Fruit fly (Drosophila melanogaster) whole organism, embryonic: ENCODE measurements around the gene BuGZ.
A peak's percentile ranks its signal among the peaks of the same experiment; 100 is the strongest.

ENCODE experiments used
- Aef1 ChIP-seq: fragments of 200-800 bp; sonication (Bioruptor generic); IDR thresholded peaks from 3 replicates; pipeline ENCODE4 v1.3.6; 2022; ENCODE audit warnings: missing biosample characterization, missing genetic modification characterization
- B-H2 ChIP-seq: fragments of 200-800 bp; sonication (Bioruptor generic); optimal IDR thresholded peaks from 2 replicates; lab custom pipeline; 2018; ENCODE audit warnings: missing biosample characterization, mild to moderate bottlenecking, missing genetic modification characterization
- CG10366 ChIP-seq: fragments of 200-800 bp; sonication (Bioruptor generic); IDR thresholded peaks from 2 replicates; pipeline ENCODE4 v1.3.6; 2022; ENCODE audit warnings: missing biosample characterization, missing genetic modification characterization
- CG11085 ChIP-seq: fragments of 200-800 bp; sonication (Bioruptor generic); IDR thresholded peaks from 2 replicates; pipeline ENCODE4 v1.3.6; 2022; ENCODE audit warnings: missing biosample characterization, missing genetic modification characterization
- CG12219 ChIP-seq: fragments of 200-800 bp; sonication (Bioruptor generic); optimal IDR thresholded peaks from 3 replicates; lab custom pipeline; 2018; ENCODE audit warnings: missing biosample characterization, mild to moderate bottlenecking, missing genetic modification characterization
- CG14667 ChIP-seq: fragments of 200-800 bp; sonication (Bioruptor generic); IDR thresholded peaks from 2 replicates; pipeline ENCODE4 v1.3.6; 2022; ENCODE audit warnings: missing biosample characterization, missing genetic modification characterization
- CG16863 ChIP-seq: fragments of 200-800 bp; sonication (Bioruptor generic); optimal IDR thresholded peaks from 3 replicates; lab custom pipeline; 2016; ENCODE audit warnings: missing biosample characterization, missing genetic modification characterization
- CG17186 ChIP-seq: fragments of 200-800 bp; sonication (Bioruptor generic); optimal IDR thresholded peaks from 3 replicates; lab custom pipeline; 2017; ENCODE audit warnings: missing biosample characterization, missing genetic modification reagents, missing genetic modification characterization
- CG17385 ChIP-seq: fragments of 200-800 bp; sonication (Bioruptor generic); optimal IDR thresholded peaks from 3 replicates; lab custom pipeline; 2018; ENCODE audit warnings: missing biosample characterization, mild to moderate bottlenecking, missing genetic modification characterization
- CG18262 ChIP-seq: fragments of 200-800 bp; optimal IDR thresholded peaks from 3 replicates; lab custom pipeline; 2019; ENCODE audit warnings: missing biosample characterization, mild to moderate bottlenecking, missing genetic modification characterization, moderate library complexity
- CG2889 ChIP-seq: fragments of 200-800 bp; sonication (Bioruptor generic); IDR thresholded peaks from 3 replicates; pipeline ENCODE4 v1.3.6; 2022; ENCODE audit warnings: missing biosample characterization, missing genetic modification characterization
- CG31365 ChIP-seq: fragments of 200-800 bp; sonication (Bioruptor generic); optimal IDR thresholded peaks from 2 replicates; lab custom pipeline; 2018; ENCODE audit warnings: missing biosample characterization, mild to moderate bottlenecking, missing genetic modification characterization
- CG33557 ChIP-seq: fragments of 200-800 bp; sonication (Bioruptor generic); optimal IDR thresholded peaks from 2 replicates; lab custom pipeline; 2019; ENCODE audit warnings: missing biosample characterization, mild to moderate bottlenecking, missing genetic modification characterization, moderate library complexity
- CG3407 ChIP-seq: fragments of 200-800 bp; sonication (Bioruptor generic); optimal IDR thresholded peaks from 2 replicates; lab custom pipeline; 2018; ENCODE audit warnings: missing biosample characterization, mild to moderate bottlenecking, missing genetic modification characterization
- CG4360 ChIP-seq: fragments of 200-800 bp; sonication (Bioruptor generic); IDR thresholded peaks from 2 replicates; pipeline ENCODE4 v1.3.6; 2022; ENCODE audit warnings: missing biosample characterization, missing genetic modification characterization
- CG6254 ChIP-seq: fragments of 200-800 bp; sonication (Bioruptor generic); optimal IDR thresholded peaks from 3 replicates; lab custom pipeline; 2017; ENCODE audit warnings: mild to moderate bottlenecking, missing biosample characterization, missing genetic modification reagents, missing genetic modification characterization
- CG6654 ChIP-seq: fragments of 200-800 bp; sonication (Bioruptor generic); optimal IDR thresholded peaks from 2 replicates; lab custom pipeline; 2017; ENCODE audit warnings: missing biosample characterization, mild to moderate bottlenecking, missing genetic modification characterization
- CG6765 ChIP-seq: fragments of 200-800 bp; sonication (Bioruptor generic); optimal IDR thresholded peaks from 3 replicates; lab custom pipeline; 2017; ENCODE audit warnings: missing biosample characterization, mild to moderate bottlenecking, missing genetic modification characterization
- CG6791 ChIP-seq: fragments of 200-800 bp; sonication (Bioruptor generic); IDR thresholded peaks from 3 replicates; pipeline ENCODE4 v1.3.6; 2022; ENCODE audit warnings: missing biosample characterization, missing genetic modification characterization; ENCODE audit not compliant: partially characterized antibody
- CG7271 ChIP-seq: fragments of 200-800 bp; sonication (Bioruptor generic); optimal IDR thresholded peaks from 2 replicates; lab custom pipeline; 2018; ENCODE audit warnings: missing biosample characterization, mild to moderate bottlenecking, missing genetic modification characterization, moderate library complexity
- Dll ChIP-seq: fragments of 200-800 bp; sonication (Bioruptor generic); IDR thresholded peaks from 4 replicates; pipeline ENCODE4 v1.3.6; 2022; ENCODE audit warnings: missing biosample characterization, missing genetic modification characterization; ENCODE audit not compliant: partially characterized antibody
- E2f2 ChIP-seq: fragments of 200-800 bp; sonication (Bioruptor generic); IDR thresholded peaks from 2 replicates; pipeline ENCODE4 v1.3.6; 2022; ENCODE audit warnings: missing biosample characterization, missing genetic modification characterization
- HHEX ChIP-seq: fragments of 200-800 bp; sonication (Bioruptor generic); optimal IDR thresholded peaks from 3 replicates; lab custom pipeline; 2017; ENCODE audit warnings: missing biosample characterization, mild to moderate bottlenecking, missing genetic modification characterization, missing genetic modification reagents
- HLH54F ChIP-seq: fragments of 200-800 bp; sonication (Bioruptor generic); optimal IDR thresholded peaks from 3 replicates; lab custom pipeline; 2016; ENCODE audit warnings: missing biosample characterization, missing genetic modification characterization
- Hey ChIP-seq: fragments of 200-800 bp; sonication (Bioruptor generic); optimal IDR thresholded peaks from 3 replicates; lab custom pipeline; 2018; ENCODE audit warnings: missing biosample characterization, mild to moderate bottlenecking, missing genetic modification characterization
- Mad ChIP-seq: fragments of 200-800 bp; sonication (Bioruptor generic); optimal IDR thresholded peaks from 2 replicates; lab custom pipeline; 2016; ENCODE audit warnings: missing biosample characterization, missing genetic modification characterization
- Max ChIP-seq: fragments of 200-800 bp; sonication (Bioruptor generic); optimal IDR thresholded peaks from 2 replicates; lab custom pipeline; 2016; ENCODE audit warnings: missing biosample characterization, mild to moderate bottlenecking, missing genetic modification characterization
- Nf-YA ChIP-seq: fragments of 200-800 bp; sonication (Bioruptor generic); IDR thresholded peaks from 2 replicates; pipeline ENCODE4 v1.3.6; 2022; ENCODE audit warnings: missing biosample characterization, missing genetic modification characterization
- Opbp ChIP-seq: fragments of 200-800 bp; sonication (Bioruptor generic); IDR thresholded peaks from 3 replicates; pipeline ENCODE4 v1.3.6; 2022; ENCODE audit warnings: missing biosample characterization, missing genetic modification characterization; ENCODE audit not compliant: partially characterized antibody
- Spps ChIP-seq: fragments of 200-800 bp; sonication (Bioruptor generic); optimal IDR thresholded peaks from 2 replicates; lab custom pipeline; 2018; ENCODE audit warnings: missing biosample characterization, mild to moderate bottlenecking, missing genetic modification characterization
- Sry-β ChIP-seq: fragments of 200-800 bp; sonication (Bioruptor generic); optimal IDR thresholded peaks from 2 replicates; lab custom pipeline; 2018; ENCODE audit warnings: missing biosample characterization, mild to moderate bottlenecking, missing genetic modification characterization, moderate library complexity
- bab2 ChIP-seq: fragments of 200-800 bp; sonication (Bioruptor generic); optimal IDR thresholded peaks from 2 replicates; lab custom pipeline; 2016; ENCODE audit warnings: missing biosample characterization, missing genetic modification characterization
- crol ChIP-seq: fragments of 200-800 bp; sonication (Bioruptor generic); IDR thresholded peaks from 2 replicates; pipeline ENCODE4 v1.3.6; 2022; ENCODE audit warnings: missing biosample characterization, missing genetic modification characterization
- danr ChIP-seq: fragments of 200-800 bp; sonication (Bioruptor generic); IDR thresholded peaks from 2 replicates; pipeline ENCODE4 v1.3.6; 2022; ENCODE audit warnings: missing biosample characterization, missing genetic modification characterization
- dpn ChIP-seq, 2 experiments: fragments of 200-800 bp; sonication (Bioruptor generic); optimal IDR thresholded peaks; 3 replicates each; lab custom pipeline; 2016; ENCODE audit warnings: missing biosample characterization in 2 of 2, missing genetic modification characterization in 2 of 2
- esg ChIP-seq: fragments of 200-800 bp; sonication (Bioruptor generic); conservative IDR thresholded peaks from 2 replicates; pipeline ENCODE4 v1.3.6; 2022; ENCODE audit warnings: missing biosample characterization, missing genetic modification characterization
- ftz-f1 ChIP-seq: fragments of 200-800 bp; sonication (Bioruptor generic); optimal IDR thresholded peaks from 2 replicates; lab custom pipeline; 2016; ENCODE audit warnings: missing biosample characterization, missing genetic modification characterization
- gcm ChIP-seq: fragments of 200-800 bp; sonication (Bioruptor generic); optimal IDR thresholded peaks from 2 replicates; lab custom pipeline; 2019; ENCODE audit warnings: missing biosample characterization, mild to moderate bottlenecking, missing genetic modification characterization, moderate library complexity
- gfzf ChIP-seq: fragments of 200-800 bp; sonication (Bioruptor generic); optimal IDR thresholded peaks from 2 replicates; lab custom pipeline; 2016; ENCODE audit warnings: missing biosample characterization, mild to moderate bottlenecking, missing genetic modification characterization, moderate library complexity
- otp ChIP-seq: fragments of 200-800 bp; sonication (Bioruptor generic); IDR thresholded peaks from 3 replicates; pipeline ENCODE4, ENCODE4 v1.3.6; 2022; ENCODE audit warnings: missing biosample characterization, missing genetic modification characterization
- pan ChIP-seq, 4 experiments: fragments of >200 bp in 3 of 4; fragments of 200-800 bp in 1 of 4; sonication (Bioruptor generic) in 1 of 4; optimal IDR thresholded peaks in 3 of 4; IDR thresholded peaks in 1 of 4; 2 replicates each; pipeline versions ENCODE4 v1.3.6 to Lab custom; 2017 to 2022; ENCODE audit warnings: missing biosample characterization in 2 of 4, missing genetic modification characterization in 2 of 4, mixed read lengths in 1 of 4
- pho ChIP-seq: fragments of 200-800 bp; sonication (Bioruptor generic); optimal IDR thresholded peaks from 2 replicates; lab custom pipeline; 2016; ENCODE audit warnings: missing biosample characterization, missing genetic modification characterization
- psq ChIP-seq: fragments of 200-800 bp; sonication (Bioruptor generic); optimal IDR thresholded peaks from 2 replicates; lab custom pipeline; 2017; ENCODE audit warnings: missing biosample characterization, missing genetic modification characterization
- rib ChIP-seq: fragments of 200-800 bp; sonication (Bioruptor generic); IDR thresholded peaks from 2 replicates; pipeline ENCODE4 v1.3.6; 2022; ENCODE audit warnings: missing biosample characterization, missing genetic modification characterization
- row ChIP-seq: fragments of 200-800 bp; sonication (Bioruptor generic); IDR thresholded peaks from 3 replicates; pipeline ENCODE4 v1.3.6; 2022; ENCODE audit warnings: missing biosample characterization, missing genetic modification characterization
- schlank ChIP-seq: fragments of 200-800 bp; sonication (Bioruptor generic); optimal IDR thresholded peaks from 2 replicates; lab custom pipeline; 2018; ENCODE audit warnings: missing biosample characterization, mild to moderate bottlenecking, missing genetic modification characterization
- tup ChIP-seq: fragments of 200-800 bp; sonication (Bioruptor generic); optimal IDR thresholded peaks from 2 replicates; lab custom pipeline; 2016; ENCODE audit warnings: missing biosample characterization, mild to moderate bottlenecking, missing genetic modification characterization, moderate library complexity
- wek ChIP-seq: fragments of 200-800 bp; sonication (Bioruptor generic); optimal IDR thresholded peaks from 3 replicates; lab custom pipeline; 2018; ENCODE audit warnings: missing biosample characterization, mild to moderate bottlenecking, missing genetic modification characterization, moderate library complexity

Gene BuGZ

dm6 chr2L:16719643-16720515 lies 23.3 kb upstream of the BuGZ start, which contains the start of gene Cyt-c-p (continued):
- peak; percentile 70; the same call in 3 of the 4 replicates for TF ChIP-seq Dll
- peak; percentile 53; the same call in 2 of the 3 replicates for TF ChIP-seq CG6791 (GFP tag; lab: Robert Waterston, UW)
- TF ChIP-seq CG7271 (tag; lab: Kevin White, UChicago) = no peak
- TF ChIP-seq CG3407 (GFP tag; lab: Kevin White, UChicago) = no peak
- TF ChIP-seq Sry-β (GFP tag; lab: Kevin White, UChicago) = no peak
- no peak for TF ChIP-seq CG31365 (tag; lab: Kevin White, UChicago)
- TF ChIP-seq Hey (tag; lab: Kevin White, UChicago) = no peak
- no peak for TF ChIP-seq CG6654 (GFP tag; lab: Kevin White, UChicago)
- TF ChIP-seq Mad = no peak
- TF ChIP-seq wek (GFP tag; lab: Kevin White, UChicago) = peak; percentile 6
- no peak for TF ChIP-seq pan (optimal IDR thresholded peaks at IDR 0.05; lab: Kevin White, UChicago)
- TF ChIP-seq pan (GFP tag; optimal IDR thresholded peaks at IDR 0.05 in 1 of 2, IDR thresholded peaks at IDR 0.05 in 1 of 2) = no peak
- no peak for TF ChIP-seq psq (GFP tag; lab: Kevin White, UChicago)
- TF ChIP-seq CG16863 (GFP tag; lab: Kevin White, UChicago) = peak; percentile 13
- peak; percentile 10 to 57 for TF ChIP-seq dpn (GFP tag; optimal IDR thresholded peaks at IDR 0.05; lab: Kevin White, UChicago)
- no peak for TF ChIP-seq B-H2 (GFP tag; lab: Kevin White, UChicago)
- no peak for TF ChIP-seq otp
- no peak for TF ChIP-seq CG6254
- peak; percentile 28 for TF ChIP-seq Max (GFP tag; lab: Kevin White, UChicago)
- no peak for TF ChIP-seq tup
- TF ChIP-seq CG2889 (GFP tag; lab: Robert Waterston, UW) = no peak
- peak; percentile 87 for TF ChIP-seq CG17186 (GFP tag; lab: Kevin White, UChicago)
- TF ChIP-seq CG11085 = no peak
- peak; percentile 98 for TF ChIP-seq gfzf (GFP tag; lab: Kevin White, UChicago)
- TF ChIP-seq rib (GFP tag; lab: Robert Waterston, UW) = no peak
- no peak for TF ChIP-seq CG10366
- TF ChIP-seq esg (GFP tag; lab: Robert Waterston, UW) = no peak
- peak; percentile 9 for TF ChIP-seq HLH54F
- peak; percentile 99 for TF ChIP-seq E2f2
- TF ChIP-seq Aef1 (GFP tag; lab: Robert Waterston, UW) = no peak
- peak; percentile 16 for TF ChIP-seq CG17385 (GFP tag; lab: Kevin White, UChicago)
- TF ChIP-seq CG12219 (GFP tag; lab: Kevin White, UChicago) = no peak
- 0 out of 2 replicates have a peak, but pooled peaks have one; percentile 20 for TF ChIP-seq crol (GFP tag; lab: Robert Waterston, UW)
- TF ChIP-seq bab2 (GFP tag; lab: Kevin White, UChicago) = no peak
- no peak for TF ChIP-seq pho
- TF ChIP-seq row (GFP tag; lab: Robert Waterston, UW) = peak; percentile 44; the same call in 2 of the 3 replicates
- TF ChIP-seq CG6765 (GFP tag; lab: Kevin White, UChicago) = peak; percentile 13
- TF ChIP-seq HHEX = no peak
- no peak for TF ChIP-seq danr (GFP tag; lab: Robert Waterston, UW)
- TF ChIP-seq CG33557 (GFP tag; lab: Kevin White, UChicago) = peak; percentile 16
- TF ChIP-seq schlank (tag; lab: Kevin White, UChicago) = no peak
- peak; percentile 40 for TF ChIP-seq gcm
- peak; percentile 89 for TF ChIP-seq ftz-f1 (GFP tag; lab: Kevin White, UChicago)
- no peak for TF ChIP-seq Spps (tag; lab: Kevin White, UChicago)
- peak; percentile 0 for TF ChIP-seq CG18262 (tag; lab: Kevin White, UChicago)
- peak; percentile 55; the same call in 1 of the 3 replicates for TF ChIP-seq Opbp (GFP tag; lab: Robert Waterston, UW)
- no peak for TF ChIP-seq CG4360 (GFP tag; lab: Robert Waterston, UW)
- TF ChIP-seq CG14667 (GFP tag; lab: Robert Waterston, UW) = no peak
- TF ChIP-seq Nf-YA (GFP tag; lab: Robert Waterston, UW) = no peak
